Fruit fly (Drosophila melanogaster) whole organism, embryonic: Measurements from ENCODE around the gene ArfGAP1.

Experiments
- ATbp ChIP-seq: fragments of 200-800 bp; sonication (Bioruptor generic); optimal IDR thresholded peaks from 2 replicates; lab custom pipeline; 2017; ENCODE audit warnings: missing biosample characterization, mild to moderate bottlenecking, missing genetic modification characterization, missing genetic modification reagents
- Adf1 ChIP-seq: fragments of 200-800 bp; sonication (Bioruptor generic); IDR thresholded peaks from 2 replicates; pipeline ENCODE4 v1.3.6; 2022; ENCODE audit warnings: missing biosample characterization, missing genetic modification characterization
- B-H1 ChIP-seq: fragments of 200-800 bp; sonication (Bioruptor generic); IDR thresholded peaks from 3 replicates; pipeline ENCODE4 v1.3.6; 2022; ENCODE audit warnings: missing biosample characterization, missing genetic modification characterization
- Blimp-1 ChIP-seq: fragments of 200-800 bp; sonication (Bioruptor generic); optimal IDR thresholded peaks from 3 replicates; lab custom pipeline; 2018; ENCODE audit warnings: missing biosample characterization, missing genetic modification characterization, mild to moderate bottlenecking, moderate library complexity, missing genetic modification reagents
- C15 ChIP-seq: fragments of 200-800 bp; sonication (Bioruptor generic); IDR thresholded peaks from 3 replicates; pipeline ENCODE4 v1.3.6; 2022; ENCODE audit warnings: missing biosample characterization, missing genetic modification characterization
- CG10321 ChIP-seq: fragments of 200-800 bp; sonication (Bioruptor generic); IDR thresholded peaks from 2 replicates; pipeline ENCODE4 v1.3.6; 2022; ENCODE audit warnings: missing biosample characterization, missing genetic modification characterization
- CG10959 ChIP-seq: fragments of 200-800 bp; sonication (Bioruptor generic); IDR thresholded peaks from 2 replicates; pipeline ENCODE4 v1.3.6; 2022; ENCODE audit warnings: missing biosample characterization, missing genetic modification characterization
- CG11560 ChIP-seq: fragments of 200-800 bp; sonication (Bioruptor generic); IDR thresholded peaks from 3 replicates; pipeline ENCODE4 v1.3.6; 2022; ENCODE audit warnings: missing biosample characterization, missing genetic modification characterization
- CG11696 ChIP-seq: fragments of 200-800 bp; sonication (Bioruptor generic); IDR thresholded peaks from 2 replicates; pipeline ENCODE4 v1.3.6; 2022; ENCODE audit warnings: missing biosample characterization, missing genetic modification characterization
- CG12942 ChIP-seq: fragments of 200-800 bp; sonication (Bioruptor generic); optimal IDR thresholded peaks from 3 replicates; lab custom pipeline; 2016; ENCODE audit warnings: missing biosample characterization, missing genetic modification characterization
- CG13296 ChIP-seq: fragments of 200-800 bp; sonication (Bioruptor generic); optimal IDR thresholded peaks from 3 replicates; lab custom pipeline; 2018; ENCODE audit warnings: missing biosample characterization, mild to moderate bottlenecking, missing genetic modification characterization
- CG15073 ChIP-seq: fragments of 200-800 bp; sonication (Bioruptor generic); optimal IDR thresholded peaks from 2 replicates; lab custom pipeline; 2016; ENCODE audit warnings: missing biosample characterization, missing genetic modification characterization
- CG1603 ChIP-seq: fragments of 200-800 bp; sonication (Bioruptor generic); optimal IDR thresholded peaks from 2 replicates; lab custom pipeline; 2019; ENCODE audit warnings: missing biosample characterization, mild to moderate bottlenecking, missing genetic modification characterization, moderate library complexity
- CG16815 ChIP-seq: fragments of 200-800 bp; sonication (Bioruptor generic); optimal IDR thresholded peaks from 3 replicates; lab custom pipeline; 2017; ENCODE audit warnings: missing biosample characterization, mild to moderate bottlenecking, missing genetic modification characterization
- CG17802 ChIP-seq: fragments of 200-800 bp; sonication (Bioruptor generic); optimal IDR thresholded peaks from 2 replicates; lab custom pipeline; 2018; ENCODE audit warnings: missing biosample characterization, mild to moderate bottlenecking, missing genetic modification characterization, moderate library complexity
- CG2116 ChIP-seq: fragments of 200-800 bp; sonication (Bioruptor generic); optimal IDR thresholded peaks from 3 replicates; lab custom pipeline; 2018; ENCODE audit warnings: missing biosample characterization, mild to moderate bottlenecking, missing genetic modification characterization
- CG2202 ChIP-seq: fragments of 200-800 bp; sonication (Bioruptor generic); optimal IDR thresholded peaks from 2 replicates; lab custom pipeline; 2018; ENCODE audit warnings: missing biosample characterization, mild to moderate bottlenecking, missing genetic modification characterization
- CG31388 ChIP-seq: fragments of 200-800 bp; sonication (Bioruptor generic); optimal IDR thresholded peaks from 2 replicates; lab custom pipeline; 2016; ENCODE audit warnings: missing biosample characterization, missing genetic modification characterization
- CG4404 ChIP-seq: fragments of 200-800 bp; sonication (Bioruptor generic); IDR thresholded peaks from 2 replicates; pipeline ENCODE4 v1.3.6; 2022; ENCODE audit warnings: missing biosample characterization, missing genetic modification characterization
- CG8765 ChIP-seq: fragments of 200-800 bp; sonication (Bioruptor generic); IDR thresholded peaks from 2 replicates; pipeline ENCODE4 v1.3.6; 2022; ENCODE audit warnings: missing biosample characterization, missing genetic modification characterization
- CG9727 ChIP-seq: fragments of 200-800 bp; sonication (Bioruptor generic); optimal IDR thresholded peaks from 3 replicates; lab custom pipeline; 2017; ENCODE audit warnings: missing biosample characterization, mild to moderate bottlenecking, missing genetic modification characterization
- D ChIP-seq, 2 experiments: fragments of 200-800 bp in 1 of 2; fragments of >200 bp in 1 of 2; sonication (Bioruptor generic) in 1 of 2; optimal IDR thresholded peaks; 2 replicates in 1 of 2; 3 replicates in 1 of 2; lab custom pipeline; 2017; ENCODE audit warnings: mild to moderate bottlenecking in 1 of 2, missing biosample characterization in 1 of 2, missing genetic modification characterization in 1 of 2, missing genetic modification reagents in 1 of 2
- Dad ChIP-seq: fragments of 200-800 bp; sonication (Bioruptor generic); optimal IDR thresholded peaks from 3 replicates; lab custom pipeline; 2016; ENCODE audit warnings: missing biosample characterization, missing genetic modification characterization
- Doc2 ChIP-seq: fragments of 200-800 bp; sonication (Bioruptor generic); IDR thresholded peaks from 2 replicates; pipeline ENCODE4 v1.3.6; 2022; ENCODE audit warnings: missing biosample characterization, missing genetic modification characterization
- Doc3 ChIP-seq: fragments of 200-800 bp; sonication (Bioruptor generic); IDR thresholded peaks from 3 replicates; pipeline ENCODE4 v1.3.6; 2022; ENCODE audit warnings: missing biosample characterization, missing genetic modification characterization; ENCODE audit not compliant: partially characterized antibody
- NC2β ChIP-seq: fragments of 200-800 bp; sonication (Bioruptor generic); optimal IDR thresholded peaks from 2 replicates; lab custom pipeline; 2016; ENCODE audit warnings: missing biosample characterization, missing genetic modification characterization
- NfI ChIP-seq: fragments of 200-800 bp; sonication (Bioruptor generic); optimal IDR thresholded peaks from 3 replicates; lab custom pipeline; 2018; ENCODE audit warnings: missing biosample characterization, mild to moderate bottlenecking, missing genetic modification characterization, moderate library complexity
- Rx ChIP-seq: fragments of 200-800 bp; sonication (Bioruptor generic); IDR thresholded peaks from 2 replicates; pipeline ENCODE4 v1.3.6; 2022; ENCODE audit warnings: missing biosample characterization, missing genetic modification characterization
- Sox102F ChIP-seq: fragments of 200-800 bp; sonication (Bioruptor generic); optimal IDR thresholded peaks from 2 replicates; lab custom pipeline; 2018; ENCODE audit warnings: missing biosample characterization, mild to moderate bottlenecking, missing genetic modification characterization, moderate library complexity
- az2 ChIP-seq: fragments of 200-800 bp; sonication (Bioruptor generic); optimal IDR thresholded peaks from 3 replicates; lab custom pipeline; 2016; ENCODE audit warnings: missing biosample characterization, missing genetic modification characterization
- corto ChIP-seq: fragments of 200-800 bp; sonication (Bioruptor generic); optimal IDR thresholded peaks from 2 replicates; lab custom pipeline; 2016; ENCODE audit warnings: missing biosample characterization, mild to moderate bottlenecking, missing genetic modification characterization, moderate library complexity
- crc ChIP-seq: fragments of 200-800 bp; sonication (Bioruptor generic); optimal IDR thresholded peaks from 2 replicates; lab custom pipeline; 2016; ENCODE audit warnings: missing biosample characterization, missing genetic modification characterization
- croc ChIP-seq: fragments of 200-800 bp; sonication (Bioruptor generic); conservative IDR thresholded peaks from 3 replicates; pipeline ENCODE4 v1.3.6; 2022; ENCODE audit warnings: missing biosample characterization, missing genetic modification characterization
- dpn ChIP-seq, 2 experiments: fragments of 200-800 bp; sonication (Bioruptor generic); optimal IDR thresholded peaks; 3 replicates each; lab custom pipeline; 2016; ENCODE audit warnings: missing biosample characterization in 2 of 2, missing genetic modification characterization in 2 of 2
- grau ChIP-seq: fragments of 200-800 bp; optimal IDR thresholded peaks from 3 replicates; lab custom pipeline; 2019; ENCODE audit warnings: missing biosample characterization, mild to moderate bottlenecking, missing genetic modification characterization, moderate library complexity
- ind ChIP-seq: fragments of 200-800 bp; sonication (Bioruptor generic); optimal IDR thresholded peaks from 3 replicates; lab custom pipeline; 2016; ENCODE audit warnings: missing biosample characterization, missing genetic modification characterization
- inv ChIP-seq: fragments of 200-800 bp; sonication (Bioruptor generic); IDR thresholded peaks from 2 replicates; pipeline ENCODE4 v1.3.6; 2022; ENCODE audit warnings: missing biosample characterization, missing genetic modification characterization; ENCODE audit not compliant: partially characterized antibody
- kni ChIP-seq: fragments of 200-800 bp; sonication (Bioruptor generic); optimal IDR thresholded peaks from 3 replicates; lab custom pipeline; 2017; ENCODE audit warnings: mild to moderate bottlenecking, missing biosample characterization, missing genetic modification reagents, missing genetic modification characterization
- lmd ChIP-seq: fragments of 200-800 bp; sonication (Bioruptor generic); IDR thresholded peaks from 2 replicates; pipeline ENCODE4 v1.3.6; 2022; ENCODE audit warnings: missing biosample characterization, missing genetic modification characterization
- luna ChIP-seq: fragments of 200-800 bp; sonication (Bioruptor generic); optimal IDR thresholded peaks from 2 replicates; lab custom pipeline; 2016; ENCODE audit warnings: missing biosample characterization, missing genetic modification characterization
- mirr ChIP-seq: fragments of 200-800 bp; sonication (Bioruptor generic); optimal IDR thresholded peaks from 3 replicates; lab custom pipeline; 2018; ENCODE audit warnings: missing biosample characterization, mild to moderate bottlenecking, missing genetic modification characterization
- nmo ChIP-seq: fragments of 200-800 bp; sonication (Bioruptor generic); optimal IDR thresholded peaks from 2 replicates; lab custom pipeline; 2018; ENCODE audit warnings: missing biosample characterization, mild to moderate bottlenecking, missing genetic modification characterization, moderate library complexity
- org-1 ChIP-seq: fragments of 200-800 bp; sonication (Bioruptor generic); optimal IDR thresholded peaks from 2 replicates; lab custom pipeline; 2017; ENCODE audit warnings: missing biosample characterization, missing genetic modification characterization
- pb ChIP-seq: fragments of 200-800 bp; sonication (Bioruptor generic); optimal IDR thresholded peaks from 3 replicates; lab custom pipeline; 2016; ENCODE audit warnings: missing biosample characterization, missing genetic modification characterization
- phol ChIP-seq: fragments of 200-800 bp; sonication (Bioruptor generic); optimal IDR thresholded peaks from 3 replicates; lab custom pipeline; 2018; ENCODE audit warnings: missing biosample characterization, mild to moderate bottlenecking, missing genetic modification characterization, moderate library complexity
- shn ChIP-seq: fragments of 200-800 bp; sonication (Bioruptor generic); optimal IDR thresholded peaks from 3 replicates; lab custom pipeline; 2016; ENCODE audit warnings: missing biosample characterization, missing genetic modification characterization
- slou ChIP-seq: fragments of 200-800 bp; sonication (Bioruptor generic); optimal IDR thresholded peaks from 3 replicates; lab custom pipeline; 2016; ENCODE audit warnings: missing biosample characterization, missing genetic modification characterization
- so ChIP-seq: fragments of 200-800 bp; sonication (Bioruptor generic); IDR thresholded peaks from 3 replicates; pipeline ENCODE4 v1.3.6; 2022; ENCODE audit warnings: missing biosample characterization, missing genetic modification characterization
- unc-4 ChIP-seq: fragments of 200-800 bp; sonication (Bioruptor generic); IDR thresholded peaks from 2 replicates; pipeline ENCODE4 v1.3.6; 2022; ENCODE audit warnings: missing biosample characterization, missing genetic modification characterization; ENCODE audit not compliant: partially characterized antibody
- z ChIP-seq: fragments of 200-800 bp; sonication (Bioruptor generic); IDR thresholded peaks from 3 replicates; pipeline ENCODE4 v1.3.6; 2022; ENCODE audit warnings: missing biosample characterization, missing genetic modification characterization

Gene ArfGAP1

dm6 chr3L:12414189-12414964 is 3.0 kb downstream of the ArfGAP1 start, which contains the start of gene SCaMC (continued):
- TF ChIP-seq phol (tag; lab: Kevin White, UChicago) (peak; percentile 51), CG4404 (no peak), so (no peak), az2 (GFP tag; lab: Kevin White, UChicago) (no peak), luna (GFP tag; lab: Kevin White, UChicago) (no peak), CG13296 (GFP tag; lab: Kevin White, UChicago) (no peak), lmd (GFP tag; lab: Robert Waterston, UW) (no peak), nmo (peak; percentile 67), CG11560 (tag; lab: Robert Waterston, UW) (no peak), B-H1 (GFP tag; lab: Robert Waterston, UW) (no peak), Dad (GFP tag; lab: Kevin White, UChicago) (no peak), D (optimal IDR thresholded peaks at IDR 0.05; lab: Kevin White, UChicago) (no peak), D (GFP tag; optimal IDR thresholded peaks at IDR 0.05; lab: Kevin White, UChicago) (no peak), CG9727 (GFP tag; lab: Kevin White, UChicago) (no peak), Rx (GFP tag; lab: Robert Waterston, UW) (no peak), CG31388 (no peak), CG2116 (GFP tag; lab: Kevin White, UChicago) (peak; percentile 58), croc (no peak), dpn (GFP tag; optimal IDR thresholded peaks at IDR 0.05; lab: Kevin White, UChicago) (peak in 1 of 2 experiments; percentile 2), CG1603 (tag; lab: Kevin White, UChicago) (peak; percentile 68), shn (GFP tag; lab: Kevin White, UChicago) (no peak), slou (GFP tag; lab: Kevin White, UChicago) (no peak), CG17802 (tag; lab: Kevin White, UChicago) (no peak), Adf1 (GFP tag; lab: Robert Waterston, UW) (no peak), CG11696 (GFP tag; lab: Robert Waterston, UW) (no peak), Sox102F (GFP tag; lab: Kevin White, UChicago) (no peak), CG10321 (no peak), ind (GFP tag; lab: Kevin White, UChicago) (no peak), C15 (GFP tag; lab: Robert Waterston, UW) (no peak), Blimp-1 (no peak), pb (GFP tag; lab: Kevin White, UChicago) (no peak), NfI (GFP tag; lab: Kevin White, UChicago) (no peak), grau (peak; percentile 18), Doc2 (GFP tag; lab: Robert Waterston, UW) (no peak), kni (GFP tag; lab: Kevin White, UChicago) (no peak), unc-4 (GFP tag; lab: Robert Waterston, UW) (no peak), CG15073 (GFP tag; lab: Kevin White, UChicago) (no peak), CG8765 (no peak), z (no peak), crc (no peak), NC2β (GFP tag; lab: Kevin White, UChicago) (no peak), inv (GFP tag; lab: Robert Waterston, UW) (peak; percentile 26; the same call in 1 of the 2 replicates), CG16815 (GFP tag; lab: Kevin White, UChicago) (no peak), CG10959 (GFP tag; lab: Robert Waterston, UW) (no peak), CG2202 (tag; lab: Kevin White, UChicago) (no peak), org-1 (GFP tag; lab: Kevin White, UChicago) (no peak), CG12942 (no peak), mirr (no peak), ATbp (GFP tag; lab: Kevin White, UChicago) (no peak), Doc3 (GFP tag; lab: Robert Waterston, UW) (no peak), corto (GFP tag; lab: Kevin White, UChicago) (no peak)
